Fruit fly (Drosophila melanogaster): ENCODE results near the gene Pcp.

The Pcp gene

DNA sequence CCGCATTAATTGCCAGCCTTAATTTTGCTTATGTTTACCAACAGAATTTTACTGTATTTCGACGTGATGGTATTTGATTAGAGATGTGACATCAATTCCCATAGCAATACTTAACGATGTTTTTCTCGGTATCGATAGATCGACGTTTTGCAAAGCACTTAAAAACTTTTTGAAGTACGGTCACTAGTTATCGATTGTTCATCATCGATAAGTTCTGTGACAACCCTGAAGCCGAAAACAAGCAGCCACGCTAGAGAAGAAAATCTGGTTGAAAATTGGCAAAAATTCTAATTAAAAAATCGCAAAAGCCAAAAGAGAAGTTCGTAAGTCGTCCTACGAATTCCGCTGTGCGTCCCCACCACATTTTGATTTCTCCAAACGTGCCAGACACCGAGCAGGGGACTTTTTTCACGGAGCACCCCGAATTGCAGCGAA, 11.1 kb downstream of the Pcp start, which contains the start of the genes Rab30 and Caper (continued):
- TF ChIP-seq Rx (GFP tag; IDR thresholded peaks at IDR 0.05) (no peak), CG14050 (GFP tag; IDR thresholded peaks at IDR 0.05) (peak; percentile 35; the same call in 2 of the 3 replicates), phol (tag; optimal IDR thresholded peaks at IDR 0.05) (peak; percentile 67), lmd (GFP tag; IDR thresholded peaks at IDR 0.05) (peak; percentile 46; the same call in 1 of the 2 replicates), fd64A (GFP tag; optimal IDR thresholded peaks at IDR 0.05) (no peak), ato (GFP tag; IDR thresholded peaks at IDR 0.05; ENCODE audit: partially characterized antibody) (peak; percentile 98), sqz (GFP tag; optimal IDR thresholded peaks at IDR 0.05) (no peak), ATbp (GFP tag; optimal IDR thresholded peaks at IDR 0.05) (no peak), CG7928 (GFP tag; optimal IDR thresholded peaks at IDR 0.05) (peak; percentile 55), CG7745 (tag; optimal IDR thresholded peaks at IDR 0.05) (peak; percentile 54), CG15479 (GFP tag; optimal IDR thresholded peaks at IDR 0.05) (no peak), CG3838 (GFP tag; optimal IDR thresholded peaks at IDR 0.05) (no peak), CG7963 (GFP tag; IDR thresholded peaks at IDR 0.05; ENCODE audit: partially characterized antibody) (peak; percentile 98), CG12155 (GFP tag; optimal IDR thresholded peaks at IDR 0.05) (peak; percentile 56), H15 (GFP tag; IDR thresholded peaks at IDR 0.05) (no peak), en (GFP tag; optimal IDR thresholded peaks at IDR 0.05) (no peak), CG14860 (GFP tag; IDR thresholded peaks at IDR 0.05; ENCODE audit: partially characterized antibody) (peak; percentile 98), luna (GFP tag; optimal IDR thresholded peaks at IDR 0.05) (no peak), CG9876 (GFP tag; optimal IDR thresholded peaks at IDR 0.05) (no peak), Xrp1 (GFP tag; IDR thresholded peaks at IDR 0.05) (0 out of 2 replicates have a peak, but pooled peaks have one; percentile 33), Hr78 (GFP tag; optimal IDR thresholded peaks at IDR 0.05) (no peak), HLH54F (GFP tag; optimal IDR thresholded peaks at IDR 0.05) (peak; percentile 75), btn (GFP tag; optimal IDR thresholded peaks at IDR 0.05) (no peak), Rfx (GFP tag; IDR thresholded peaks at IDR 0.05) (peak; percentile 83), Max (GFP tag; optimal IDR thresholded peaks at IDR 0.05) (peak; percentile 55), Hmr (GFP tag; optimal IDR thresholded peaks at IDR 0.05) (no peak), lbe (GFP tag; optimal IDR thresholded peaks at IDR 0.05) (peak; percentile 62), NFAT (GFP tag; IDR thresholded peaks at IDR 0.05) (peak; percentile 88), salm (tag; optimal IDR thresholded peaks at IDR 0.05) (peak; percentile 19), tap (tag; optimal IDR thresholded peaks at IDR 0.05) (no peak), CG16863 (GFP tag; optimal IDR thresholded peaks at IDR 0.05) (peak; percentile 35), Hmx (GFP tag; optimal IDR thresholded peaks at IDR 0.05) (no peak), pho (GFP tag; optimal IDR thresholded peaks at IDR 0.05) (peak; percentile 74), CG18476 (GFP tag; optimal IDR thresholded peaks at IDR 0.05) (no peak), MESR4 (GFP tag; optimal IDR thresholded peaks at IDR 0.05) (peak; percentile 94), HLH4C (GFP tag; IDR thresholded peaks at IDR 0.05; ENCODE audit: partially characterized antibody) (peak; percentile 98), CG10321 (GFP tag; IDR thresholded peaks at IDR 0.05) (no peak), eve (GFP tag; optimal IDR thresholded peaks at IDR 0.05) (no peak), sd (tag; optimal IDR thresholded peaks at IDR 0.05) (peak; percentile 94), BtbVII (GFP tag; optimal IDR thresholded peaks at IDR 0.05) (no peak), cato (GFP tag; optimal IDR thresholded peaks at IDR 0.05; ENCODE audit: borderline replicate concordance) (no peak), CG8359 (GFP tag; optimal IDR thresholded peaks at IDR 0.05; ENCODE audit: borderline replicate concordance) (no peak), CG8281 (tag; optimal IDR thresholded peaks at IDR 0.05) (no peak), CG9932 (GFP tag; IDR thresholded peaks at IDR 0.05) (peak; percentile 95), disco-r (GFP tag; optimal IDR thresholded peaks at IDR 0.05) (no peak), CTCF (GFP tag; optimal IDR thresholded peaks at IDR 0.05) (peak; percentile 42), CG30431 (GFP tag; optimal IDR thresholded peaks at IDR 0.05) (no peak), org-1 (GFP tag; optimal IDR thresholded peaks at IDR 0.05) (no peak), CG10654 (GFP tag; optimal IDR thresholded peaks at IDR 0.05) (peak; percentile 46), Ssrp (tag; optimal IDR thresholded peaks at IDR 0.05) (no peak), CrebB (tag; optimal IDR thresholded peaks at IDR 0.05) (peak; percentile 13)
